Fruit fly (Drosophila melanogaster) whole organism, embryonic: ENCODE data around the gene Lamtor4.

Experiments
- Asciz ChIP-seq: fragments of 200-800 bp; sonication (Bioruptor generic); optimal IDR thresholded peaks from 2 replicates; lab custom pipeline; 2017; ENCODE audit warnings: missing biosample characterization, mild to moderate bottlenecking, missing genetic modification characterization, missing genetic modification reagents
- B-H2 ChIP-seq: fragments of 200-800 bp; sonication (Bioruptor generic); optimal IDR thresholded peaks from 2 replicates; lab custom pipeline; 2018; ENCODE audit warnings: missing biosample characterization, mild to moderate bottlenecking, missing genetic modification characterization
- CG10209 ChIP-seq: fragments of 200-800 bp; sonication (Bioruptor generic); optimal IDR thresholded peaks from 3 replicates; lab custom pipeline; 2017; ENCODE audit warnings: missing biosample characterization, mild to moderate bottlenecking, missing genetic modification characterization, missing genetic modification reagents
- CG11093 ChIP-seq: fragments of 200-800 bp; sonication (Bioruptor generic); IDR thresholded peaks from 3 replicates; pipeline ENCODE4 v1.3.6; 2022; ENCODE audit warnings: missing biosample characterization, missing genetic modification characterization
- CG11456 ChIP-seq: fragments of 200-800 bp; sonication (Bioruptor generic); IDR thresholded peaks from 3 replicates; pipeline ENCODE4 v1.3.6; 2022; ENCODE audit warnings: missing biosample characterization, missing genetic modification characterization
- CG14050 ChIP-seq: fragments of 200-800 bp; sonication (Bioruptor generic); IDR thresholded peaks from 3 replicates; pipeline ENCODE4 v1.3.6; 2022; ENCODE audit warnings: missing biosample characterization, missing genetic modification characterization
- CG14710 ChIP-seq: fragments of 200-800 bp; sonication (Bioruptor generic); optimal IDR thresholded peaks from 3 replicates; lab custom pipeline; 2019; ENCODE audit warnings: missing biosample characterization, mild to moderate bottlenecking, missing genetic modification characterization, moderate library complexity
- CG15514 ChIP-seq: fragments of 200-800 bp; sonication (Bioruptor generic); optimal IDR thresholded peaks from 3 replicates; lab custom pipeline; 2017; ENCODE audit warnings: missing biosample characterization, missing genetic modification characterization, mild to moderate bottlenecking, moderate library complexity, missing genetic modification reagents
- CG16863 ChIP-seq: fragments of 200-800 bp; sonication (Bioruptor generic); optimal IDR thresholded peaks from 3 replicates; lab custom pipeline; 2016; ENCODE audit warnings: missing biosample characterization, missing genetic modification characterization
- CG3065 ChIP-seq: fragments of 200-800 bp; sonication (Bioruptor generic); optimal IDR thresholded peaks from 2 replicates; lab custom pipeline; 2016; ENCODE audit warnings: missing biosample characterization, missing genetic modification characterization
- CG31224 ChIP-seq: fragments of 200-800 bp; sonication (Bioruptor generic); IDR thresholded peaks from 2 replicates; pipeline ENCODE4 v1.3.6; 2022; ENCODE audit warnings: missing biosample characterization, missing genetic modification characterization
- CG32772 ChIP-seq: fragments of 200-800 bp; sonication (Bioruptor generic); IDR thresholded peaks from 2 replicates; pipeline ENCODE4 v1.3.6; 2022; ENCODE audit warnings: missing biosample characterization, missing genetic modification characterization
- CG34224 ChIP-seq: fragments of 200-800 bp; sonication (Bioruptor generic); IDR thresholded peaks from 3 replicates; pipeline ENCODE4 v1.3.6; 2022; ENCODE audit warnings: missing biosample characterization, missing genetic modification characterization; ENCODE audit not compliant: partially characterized antibody
- CG4328 ChIP-seq: fragments of 200-800 bp; sonication (Bioruptor generic); optimal IDR thresholded peaks from 3 replicates; lab custom pipeline; 2017; ENCODE audit warnings: missing biosample characterization, missing genetic modification reagents, missing genetic modification characterization
- CG7372 ChIP-seq: fragments of 200-800 bp; sonication (Bioruptor generic); IDR thresholded peaks from 2 replicates; pipeline ENCODE4 v1.3.6; 2022; ENCODE audit warnings: missing biosample characterization, missing genetic modification characterization
- CG7556 ChIP-seq: fragments of 200-800 bp; sonication (Bioruptor generic); optimal IDR thresholded peaks from 2 replicates; lab custom pipeline; 2017; ENCODE audit warnings: missing biosample characterization, mild to moderate bottlenecking, missing genetic modification characterization
- CG8089 ChIP-seq: fragments of 200-800 bp; sonication (Bioruptor generic); optimal IDR thresholded peaks from 3 replicates; lab custom pipeline; 2016; ENCODE audit warnings: missing biosample characterization, missing genetic modification characterization
- CG8290 ChIP-seq, 3 experiments: fragments of 200-800 bp; sonication (Bioruptor generic); optimal IDR thresholded peaks; 2 replicates each; lab custom pipeline; 2016 to 2019; ENCODE audit warnings: missing biosample characterization in 3 of 3, missing genetic modification characterization in 3 of 3, mild to moderate bottlenecking in 2 of 3, moderate library complexity in 1 of 3
- CG8765 ChIP-seq: fragments of 200-800 bp; sonication (Bioruptor generic); IDR thresholded peaks from 2 replicates; pipeline ENCODE4 v1.3.6; 2022; ENCODE audit warnings: missing biosample characterization, missing genetic modification characterization
- CG8924 ChIP-seq: fragments of 200-800 bp; optimal IDR thresholded peaks from 3 replicates; lab custom pipeline; 2019; ENCODE audit warnings: missing biosample characterization, mild to moderate bottlenecking, missing genetic modification characterization, moderate library complexity
- CTCF ChIP-seq: fragments of 200-800 bp; sonication (Bioruptor generic); optimal IDR thresholded peaks from 2 replicates; lab custom pipeline; 2017; ENCODE audit warnings: missing biosample characterization, mild to moderate bottlenecking, missing genetic modification characterization, moderate library complexity
- E2f1 ChIP-seq: fragments of 200-800 bp; sonication (Bioruptor generic); IDR thresholded peaks from 2 replicates; pipeline ENCODE4 v1.3.6; 2022; ENCODE audit warnings: missing biosample characterization, missing genetic modification characterization
- ERR ChIP-seq: fragments of 200-800 bp; sonication (Bioruptor generic); optimal IDR thresholded peaks from 2 replicates; lab custom pipeline; 2016; ENCODE audit warnings: missing biosample characterization, missing genetic modification characterization
- Hr39 ChIP-seq: fragments of >200 bp; optimal IDR thresholded peaks from 2 replicates; lab custom pipeline; 2017
- Jarid2 ChIP-seq: fragments of 200-800 bp; sonication (Bioruptor generic); optimal IDR thresholded peaks from 3 replicates; lab custom pipeline; 2017; ENCODE audit warnings: mild to moderate bottlenecking, missing biosample characterization, missing genetic modification reagents, missing genetic modification characterization
- Spps ChIP-seq: fragments of 200-800 bp; sonication (Bioruptor generic); optimal IDR thresholded peaks from 2 replicates; lab custom pipeline; 2018; ENCODE audit warnings: missing biosample characterization, mild to moderate bottlenecking, missing genetic modification characterization
- Trl ChIP-seq, 3 experiments: fragments of >200 bp in 2 of 3; fragments of 200-800 bp in 1 of 3; sonication (Bioruptor generic) in 1 of 3; optimal IDR thresholded peaks; 2 replicates in 1 of 3; 3 replicates in 2 of 3; lab custom pipeline; 2016 to 2017; ENCODE audit warnings: missing biosample characterization in 1 of 3, missing genetic modification characterization in 1 of 3
- bsh ChIP-seq, 2 experiments: fragments of 200-800 bp; sonication (Bioruptor generic); optimal IDR thresholded peaks; 2 replicates each; lab custom pipeline; 2017 to 2018; ENCODE audit warnings: mild to moderate bottlenecking in 2 of 2, missing biosample characterization in 2 of 2, missing genetic modification characterization in 2 of 2, moderate library complexity in 1 of 2
- cato ChIP-seq: fragments of 200-800 bp; sonication (Bioruptor generic); optimal IDR thresholded peaks from 2 replicates; lab custom pipeline; 2016; ENCODE audit warnings: missing biosample characterization, missing genetic modification characterization, borderline replicate concordance
- cg ChIP-seq: fragments of 200-800 bp; sonication (Bioruptor generic); optimal IDR thresholded peaks from 3 replicates; lab custom pipeline; 2019; ENCODE audit warnings: missing biosample characterization, mild to moderate bottlenecking, missing genetic modification characterization, moderate library complexity
- chinmo ChIP-seq: fragments of 200-800 bp; sonication (Bioruptor generic); IDR thresholded peaks from 4 replicates; pipeline ENCODE4 v1.3.6; 2022; ENCODE audit warnings: missing biosample characterization, missing genetic modification characterization; ENCODE audit not compliant: partially characterized antibody
- cwo ChIP-seq: fragments of 200-800 bp; sonication (Bioruptor generic); optimal IDR thresholded peaks from 3 replicates; lab custom pipeline; 2017; ENCODE audit warnings: missing biosample characterization, missing genetic modification characterization, mild to moderate bottlenecking, moderate library complexity, missing genetic modification reagents
- danr ChIP-seq: fragments of 200-800 bp; sonication (Bioruptor generic); IDR thresholded peaks from 2 replicates; pipeline ENCODE4 v1.3.6; 2022; ENCODE audit warnings: missing biosample characterization, missing genetic modification characterization
- dmrt11E ChIP-seq: fragments of 200-800 bp; sonication (Bioruptor generic); optimal IDR thresholded peaks from 3 replicates; lab custom pipeline; 2018; ENCODE audit warnings: missing biosample characterization, mild to moderate bottlenecking, missing genetic modification characterization, moderate library complexity
- fru ChIP-seq: fragments of >200 bp; optimal IDR thresholded peaks from 2 replicates; lab custom pipeline; 2017
- gce ChIP-seq: fragments of 200-800 bp; sonication (Bioruptor generic); IDR thresholded peaks from 3 replicates; pipeline ENCODE4 v1.3.6; 2022; ENCODE audit warnings: missing biosample characterization, missing genetic modification characterization
- knrl ChIP-seq: fragments of 200-800 bp; sonication (Bioruptor generic); IDR thresholded peaks from 3 replicates; pipeline ENCODE4 v1.3.6; 2022; ENCODE audit warnings: missing biosample characterization, missing genetic modification characterization; ENCODE audit not compliant: partially characterized antibody
- lbe ChIP-seq: fragments of 200-800 bp; sonication (Bioruptor generic); optimal IDR thresholded peaks from 2 replicates; lab custom pipeline; 2016; ENCODE audit warnings: missing biosample characterization, mild to moderate bottlenecking, missing genetic modification characterization
- lmd ChIP-seq: fragments of 200-800 bp; sonication (Bioruptor generic); IDR thresholded peaks from 2 replicates; pipeline ENCODE4 v1.3.6; 2022; ENCODE audit warnings: missing biosample characterization, missing genetic modification characterization
- mirr ChIP-seq: fragments of 200-800 bp; sonication (Bioruptor generic); optimal IDR thresholded peaks from 3 replicates; lab custom pipeline; 2018; ENCODE audit warnings: missing biosample characterization, mild to moderate bottlenecking, missing genetic modification characterization
- onecut ChIP-seq: fragments of 200-800 bp; sonication (Bioruptor generic); IDR thresholded peaks from 2 replicates; pipeline ENCODE4 v1.3.6; 2022; ENCODE audit warnings: missing biosample characterization, missing genetic modification characterization
- org-1 ChIP-seq: fragments of 200-800 bp; sonication (Bioruptor generic); optimal IDR thresholded peaks from 2 replicates; lab custom pipeline; 2017; ENCODE audit warnings: missing biosample characterization, missing genetic modification characterization
- pho ChIP-seq: fragments of 200-800 bp; sonication (Bioruptor generic); optimal IDR thresholded peaks from 2 replicates; lab custom pipeline; 2016; ENCODE audit warnings: missing biosample characterization, missing genetic modification characterization
- schlank ChIP-seq: fragments of 200-800 bp; sonication (Bioruptor generic); optimal IDR thresholded peaks from 2 replicates; lab custom pipeline; 2018; ENCODE audit warnings: missing biosample characterization, mild to moderate bottlenecking, missing genetic modification characterization
- scrt ChIP-seq: fragments of 200-800 bp; sonication (Bioruptor generic); optimal IDR thresholded peaks from 2 replicates; lab custom pipeline; 2018; ENCODE audit warnings: missing biosample characterization, mild to moderate bottlenecking, missing genetic modification characterization, moderate library complexity
- slbo ChIP-seq: fragments of 200-800 bp; sonication (Bioruptor generic); IDR thresholded peaks from 2 replicates; pipeline ENCODE4 v1.3.6; 2022; ENCODE audit warnings: missing biosample characterization, missing genetic modification characterization
- stc ChIP-seq: fragments of 200-800 bp; sonication (Bioruptor generic); IDR thresholded peaks from 2 replicates; pipeline ENCODE4 v1.3.6; 2022; ENCODE audit warnings: missing biosample characterization, missing genetic modification characterization
- tin ChIP-seq: fragments of 200-800 bp; sonication (Bioruptor generic); optimal IDR thresholded peaks from 3 replicates; lab custom pipeline; 2016; ENCODE audit warnings: missing biosample characterization, missing genetic modification characterization
- wek ChIP-seq: fragments of 200-800 bp; sonication (Bioruptor generic); optimal IDR thresholded peaks from 3 replicates; lab custom pipeline; 2018; ENCODE audit warnings: missing biosample characterization, mild to moderate bottlenecking, missing genetic modification characterization, moderate library complexity
- wor ChIP-seq: fragments of 200-800 bp; sonication (Bioruptor generic); IDR thresholded peaks from 2 replicates; pipeline ENCODE4 v1.3.6; 2022; ENCODE audit warnings: missing biosample characterization, missing genetic modification characterization
- zfh1 ChIP-seq: fragments of 200-800 bp; sonication (Bioruptor generic); IDR thresholded peaks from 3 replicates; pipeline ENCODE4 v1.3.6; 2022; ENCODE audit warnings: missing biosample characterization, missing genetic modification characterization

Gene Lamtor4

dm6 chr3L:3851847-3852246 lies 44.9 kb upstream of the Lamtor4 start (continued):
- no peak for TF ChIP-seq mirr (GFP tag; lab: Kevin White, UChicago)
- TF ChIP-seq cg, result no peak
- peak; percentile 26 for TF ChIP-seq CG8924 (tag; lab: Kevin White, UChicago)
- no peak for TF ChIP-seq CG8089 (GFP tag; lab: Kevin White, UChicago)
- no peak for TF ChIP-seq CG7372 (GFP tag; lab: Robert Waterston, UW)
- TF ChIP-seq bsh (GFP tag; optimal IDR thresholded peaks at IDR 0.05; lab: Kevin White, UChicago), result peak in 1 of 2 experiments; percentile 76
- peak; percentile 6 for TF ChIP-seq CG8290 (GFP tag; optimal IDR thresholded peaks at IDR 0.05; lab: Kevin White, UChicago)
- peak in 1 of 2 experiments; percentile 18 for TF ChIP-seq CG8290 (tag; optimal IDR thresholded peaks at IDR 0.05; lab: Kevin White, UChicago)
- no peak for TF ChIP-seq org-1 (GFP tag; lab: Kevin White, UChicago)
- no peak for TF ChIP-seq gce
- no peak for TF ChIP-seq ERR
- no peak for TF ChIP-seq E2f1
- TF ChIP-seq scrt, result no peak
- TF ChIP-seq lmd (GFP tag; lab: Robert Waterston, UW), result no peak; the same call in 1 of the 2 replicates
- no peak for TF ChIP-seq chinmo (GFP tag; lab: Robert Waterston, UW)
- no peak for TF ChIP-seq wor (GFP tag; lab: Robert Waterston, UW)
- no peak for TF ChIP-seq CG15514 (GFP tag; lab: Kevin White, UChicago)
- no peak for TF ChIP-seq fru (lab: Kevin White, UChicago)
- TF ChIP-seq tin (GFP tag; lab: Kevin White, UChicago), result peak; percentile 51
- no peak for TF ChIP-seq lbe (GFP tag; lab: Kevin White, UChicago)
- no peak for TF ChIP-seq stc
- TF ChIP-seq pho (GFP tag; lab: Kevin White, UChicago), result no peak
- no peak for TF ChIP-seq knrl (GFP tag; lab: Robert Waterston, UW)
- TF ChIP-seq dmrt11E, result peak; percentile 62
- TF ChIP-seq zfh1 (GFP tag; lab: Robert Waterston, UW), result peak; percentile 60; the same call in 1 of the 3 replicates
- peak; percentile 74 for TF ChIP-seq slbo (GFP tag; lab: Robert Waterston, UW)
- TF ChIP-seq CG11093 (GFP tag; lab: Robert Waterston, UW), result 0 out of 3 replicates have a peak, but pooled peaks have one; percentile 26
- TF ChIP-seq CG16863 (GFP tag; lab: Kevin White, UChicago), result no peak
- TF ChIP-seq wek (GFP tag; lab: Kevin White, UChicago), result no peak
- TF ChIP-seq CG3065 (GFP tag; lab: Kevin White, UChicago), result no peak
- no peak for TF ChIP-seq onecut (GFP tag; lab: Robert Waterston, UW)
- no peak for TF ChIP-seq Hr39
- TF ChIP-seq CTCF (GFP tag; lab: Kevin White, UChicago), result no peak
- TF ChIP-seq CG7556, result no peak
- no peak for TF ChIP-seq B-H2
- no peak for TF ChIP-seq CG32772 (GFP tag; lab: Robert Waterston, UW)
- TF ChIP-seq schlank (tag; lab: Kevin White, UChicago), result no peak
- TF ChIP-seq CG4328, result no peak
- TF ChIP-seq CG11456 (GFP tag; lab: Robert Waterston, UW), result no peak
- TF ChIP-seq Asciz (GFP tag; lab: Kevin White, UChicago), result no peak
- TF ChIP-seq CG8765 (GFP tag; lab: Robert Waterston, UW), result no peak
- TF ChIP-seq Trl (optimal IDR thresholded peaks at IDR 0.05; lab: Kevin White, UChicago), result no peak
- peak; percentile 4 for TF ChIP-seq Trl (GFP tag; optimal IDR thresholded peaks at IDR 0.05; lab: Kevin White, UChicago)
- TF ChIP-seq cwo (GFP tag; lab: Kevin White, UChicago), result no peak
- TF ChIP-seq CG14050 (GFP tag; lab: Robert Waterston, UW), result no peak
- TF ChIP-seq CG31224 (GFP tag; lab: Robert Waterston, UW), result no peak
- TF ChIP-seq danr (GFP tag; lab: Robert Waterston, UW), result no peak
- TF ChIP-seq CG34224 (GFP tag; lab: Robert Waterston, UW), result no peak
- no peak for TF ChIP-seq Spps (tag; lab: Kevin White, UChicago)
- peak; percentile 40 for TF ChIP-seq CG14710
- TF ChIP-seq CG10209 (GFP tag; lab: Kevin White, UChicago), result peak; percentile 30
- TF ChIP-seq cato (GFP tag; lab: Kevin White, UChicago), result no peak
- TF ChIP-seq Jarid2 (GFP tag; lab: Kevin White, UChicago), result no peak
